Worm (Caenorhabditis elegans): Measurements from ENCODE around the gene T05B4.9.
A peak's percentile ranks its signal among the peaks of the same experiment; 100 is the strongest.

T05B4.9 gene

ce11 chrV:4152200-4152599 is 34.0 kb upstream of the T05B4.9 start, which contains the start of gene Y45G5AM.6:
Gene Y45G5AM.6, minus strand, starts transcription at chrV:4152300.
- TF ChIP-seq ceh-90 (tag; optimal IDR thresholded peaks at IDR 0.05) (no peak), ztf-4 (tag; optimal IDR thresholded peaks at IDR 0.05) (no peak)

DNA sequence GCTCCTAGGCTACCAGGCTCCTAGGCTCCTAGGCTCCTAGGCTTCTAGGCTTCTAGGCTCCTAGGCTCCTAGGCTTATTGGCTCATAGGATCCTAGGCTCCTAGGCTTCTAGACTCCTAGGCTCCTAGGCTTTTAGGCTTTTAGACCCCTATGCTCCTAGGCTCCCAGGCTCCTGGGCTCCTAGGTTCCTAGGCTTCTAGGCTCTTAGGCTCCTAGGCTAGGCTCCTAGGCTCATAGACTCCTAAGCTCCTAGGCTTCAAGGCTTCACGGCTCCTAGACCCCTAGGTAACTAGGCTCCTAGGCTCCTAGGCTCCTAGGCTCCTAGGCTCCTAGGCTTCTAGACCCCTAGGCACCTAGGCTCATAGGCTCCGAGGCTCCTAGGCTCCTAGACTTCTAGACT is 33.2 kb upstream of the T05B4.9 start:
- no peak for TF ChIP-seq egl-27 (tag; optimal IDR thresholded peaks at IDR 0.05)
- no peak for TF ChIP-seq pqm-1 (tag; optimal IDR thresholded peaks at IDR 0.05)
- no peak for TF ChIP-seq ama-1 (optimal IDR thresholded peaks at IDR 0.05)
- TF ChIP-seq fkh-4 (tag; optimal IDR thresholded peaks at IDR 0.05; ENCODE audit: borderline replicate concordance): no peak
- no peak for TF ChIP-seq rnt-1 (tag; optimal IDR thresholded peaks at IDR 0.05)
- TF ChIP-seq aly-2 (tag; optimal IDR thresholded peaks at IDR 0.05): no peak
- TF ChIP-seq nhr-77 (tag; optimal IDR thresholded peaks at IDR 0.05): no peak
- no peak for TF ChIP-seq dpl-1 (GFP tag; optimal IDR thresholded peaks at IDR 0.05)
- no peak for TF ChIP-seq nhr-20 (tag; optimal IDR thresholded peaks at IDR 0.05)
- TF ChIP-seq nhr-85 (tag): no peak
- TF ChIP-seq hpl-2 (GFP tag; optimal IDR thresholded peaks at IDR 0.05): no peak

DNA sequence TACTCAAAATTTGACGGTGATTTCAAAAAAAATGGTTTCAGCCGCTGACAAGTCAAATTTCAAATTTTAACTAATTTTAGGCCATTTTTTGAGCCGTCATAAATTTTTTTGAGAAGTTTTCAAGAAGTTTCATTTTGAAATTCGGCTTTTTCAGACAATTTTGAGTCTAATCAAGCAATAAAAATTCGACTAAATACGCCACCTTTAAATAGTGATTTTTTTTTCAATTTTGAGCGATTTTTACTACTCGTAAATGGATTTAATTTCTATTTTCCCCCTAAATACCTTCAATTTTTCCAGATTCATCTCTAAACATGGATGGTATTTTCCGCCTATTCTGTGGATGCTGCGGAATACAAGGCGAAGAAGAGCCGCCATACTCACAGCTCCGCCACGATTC is 26.0 kb upstream of the T05B4.9 start, which contains the start of gene Y45G5AL.1:
Gene Y45G5AL.1 (plus strand): TSS at position 301 of the 400 bp plus-strand sequence.
- no peak for TF ChIP-seq ceh-90 (tag; optimal IDR thresholded peaks at IDR 0.05)
- TF ChIP-seq lin-15B (tag; optimal IDR thresholded peaks at IDR 0.05): no peak
- no peak for TF ChIP-seq ets-5 (GFP tag; IDR thresholded peaks at IDR 0.05)
- no peak for TF ChIP-seq snpc-4 (tag; optimal IDR thresholded peaks at IDR 0.05)
- TF ChIP-seq unc-62 (GFP tag; optimal IDR thresholded peaks at IDR 0.05): no peak

DNA sequence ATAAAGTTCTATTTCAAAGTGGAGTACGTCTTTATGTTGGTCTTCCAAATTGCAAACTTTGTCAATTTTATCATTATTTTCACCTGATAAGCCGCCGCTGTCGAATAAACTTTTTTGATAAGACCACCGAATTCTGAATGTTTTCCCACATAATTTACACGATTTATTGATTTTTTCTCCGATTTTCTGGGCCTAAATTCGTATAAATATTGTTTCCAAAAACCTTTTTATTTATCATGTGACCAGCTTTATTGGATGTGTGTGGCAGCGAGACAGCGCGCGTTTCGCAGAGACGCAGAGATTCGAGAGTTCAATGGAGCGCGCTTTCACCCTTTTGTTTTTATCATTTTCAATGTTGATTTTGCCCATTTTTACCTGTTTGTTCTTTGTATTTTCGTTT is 24.8 kb upstream of the T05B4.9 start:
- TF ChIP-seq nhr-77 (tag; optimal IDR thresholded peaks at IDR 0.05) (peak; percentile 44), grh-1 (GFP tag; IDR thresholded peaks at IDR 0.05) (peak; percentile 68), lin-39 (tag; optimal IDR thresholded peaks at IDR 0.05) (peak; percentile 72), unc-30 (tag; optimal IDR thresholded peaks at IDR 0.05) (no peak), hlh-4 (tag; optimal IDR thresholded peaks at IDR 0.05) (no peak), vab-15 (tag; optimal IDR thresholded peaks at IDR 0.05) (peak; percentile 71), dpl-1 (GFP tag; optimal IDR thresholded peaks at IDR 0.05) (peak; percentile 71 to 83 (median 78)), mef-2 (tag; optimal IDR thresholded peaks at IDR 0.05) (peak; percentile 61), irx-1 (tag; optimal IDR thresholded peaks at IDR 0.05) (peak; percentile 86), pag-3 (tag; optimal IDR thresholded peaks at IDR 0.05; ENCODE audit: borderline replicate concordance, insufficient read depth) (peak; percentile 92), ceh-8 (GFP tag; optimal IDR thresholded peaks at IDR 0.05) (peak; percentile 86), xbp-1 (tag; optimal IDR thresholded peaks at IDR 0.05) (peak; percentile 89), egl-27 (tag; optimal IDR thresholded peaks at IDR 0.05) (no peak), nhr-47 (tag; optimal IDR thresholded peaks at IDR 0.05) (peak; percentile 92), fkh-8 (tag; optimal IDR thresholded peaks at IDR 0.05) (peak; percentile 86), blmp-1 (tag; optimal IDR thresholded peaks at IDR 0.05) (peak; percentile 70), efl-3 (GFP tag; optimal IDR thresholded peaks at IDR 0.05) (no peak), ceh-88 (GFP tag; IDR thresholded peaks at IDR 0.05) (0 out of 2 replicates have a peak, but pooled peaks have one; percentile 36), lin-35 (GFP tag; optimal IDR thresholded peaks at IDR 0.05) (peak; percentile 81 to 86), nhr-11 (tag; optimal IDR thresholded peaks at IDR 0.05) (peak; percentile 20), ces-1 (GFP tag; optimal IDR thresholded peaks at IDR 0.05) (no peak), unc-86 (tag; optimal IDR thresholded peaks at IDR 0.05) (peak; percentile 86), ama-1 (optimal IDR thresholded peaks at IDR 0.05) (no peak), Y116A8C.19 (tag; optimal IDR thresholded peaks at IDR 0.05; ENCODE audit: borderline replicate concordance) (no peak), snpc-4 (tag; optimal IDR thresholded peaks at IDR 0.05) (peak; percentile 85), aly-2 (tag; optimal IDR thresholded peaks at IDR 0.05) (no peak), fos-1 (tag; optimal IDR thresholded peaks at IDR 0.05) (peak; percentile 59), lin-14 (GFP tag; optimal IDR thresholded peaks at IDR 0.05) (peak; percentile 97), lin-13 (GFP tag; optimal IDR thresholded peaks at IDR 0.05) (peak; percentile 80), fkh-4 (tag; optimal IDR thresholded peaks at IDR 0.05; ENCODE audit: borderline replicate concordance) (peak; percentile 63), pqm-1 (tag; optimal IDR thresholded peaks at IDR 0.05) (peak; percentile 82), mdl-1 (tag; optimal IDR thresholded peaks at IDR 0.05) (peak in 1 of 2 experiments; percentile 85), nhr-20 (tag; optimal IDR thresholded peaks at IDR 0.05) (peak; percentile 96), tlp-1 (tag; optimal IDR thresholded peaks at IDR 0.05) (no peak), mep-1 (tag; optimal IDR thresholded peaks at IDR 0.05) (peak; percentile 96), ceh-90 (tag; optimal IDR thresholded peaks at IDR 0.05) (no peak), fkh-10 (GFP tag; optimal IDR thresholded peaks at IDR 0.05) (peak; percentile 22), nhr-90 (tag; optimal IDR thresholded peaks at IDR 0.05; ENCODE audit: poor library complexity) (peak; percentile 90), dsc-1 (tag; optimal IDR thresholded peaks at IDR 0.05) (peak; percentile 95)
